Worm (Caenorhabditis elegans): ENCODE results near the gene nhr-84.
A peak's percentile ranks its signal among the peaks of the same experiment; 100 is the strongest.

Gene nhr-84

DNA sequence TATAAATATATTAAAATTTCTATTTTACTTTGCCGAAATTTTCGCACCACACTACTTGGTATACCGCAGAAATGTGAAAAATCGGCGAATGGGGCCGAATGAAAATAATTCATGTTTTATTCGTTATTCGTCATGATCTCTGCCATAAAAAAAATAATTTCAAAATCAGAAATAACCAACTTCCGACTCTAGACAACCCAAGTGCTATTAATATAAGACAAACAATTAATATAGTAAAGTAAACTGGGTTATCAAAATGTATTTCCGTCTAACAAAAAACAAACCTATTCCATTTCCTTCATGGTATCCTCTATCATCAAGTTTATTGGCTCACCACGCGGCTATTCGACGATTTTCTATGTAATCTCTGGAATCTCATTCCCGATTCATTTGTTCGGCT lies 13.6 kb downstream of the nhr-84 start, which contains the start of gene srh-293:
TSS of gene srh-293 (plus strand) at position 301 of the 400 bp plus-strand sequence.
- TF ChIP-seq alr-1 (tag; optimal IDR thresholded peaks at IDR 0.05; ENCODE audit: borderline replicate concordance) = no peak
- TF ChIP-seq nhr-237 (tag; optimal IDR thresholded peaks at IDR 0.05) = no peak
- TF ChIP-seq tlp-1 (tag; optimal IDR thresholded peaks at IDR 0.05) = no peak
- no peak for TF ChIP-seq fkh-8 (tag; optimal IDR thresholded peaks at IDR 0.05)
- no peak for TF ChIP-seq aha-1 (tag; optimal IDR thresholded peaks at IDR 0.05)
- TF ChIP-seq lin-15B (tag; optimal IDR thresholded peaks at IDR 0.05) = no peak
- TF ChIP-seq vab-15 (tag; optimal IDR thresholded peaks at IDR 0.05) = no peak
- no peak for TF ChIP-seq ztf-4 (tag; optimal IDR thresholded peaks at IDR 0.05)

DNA sequence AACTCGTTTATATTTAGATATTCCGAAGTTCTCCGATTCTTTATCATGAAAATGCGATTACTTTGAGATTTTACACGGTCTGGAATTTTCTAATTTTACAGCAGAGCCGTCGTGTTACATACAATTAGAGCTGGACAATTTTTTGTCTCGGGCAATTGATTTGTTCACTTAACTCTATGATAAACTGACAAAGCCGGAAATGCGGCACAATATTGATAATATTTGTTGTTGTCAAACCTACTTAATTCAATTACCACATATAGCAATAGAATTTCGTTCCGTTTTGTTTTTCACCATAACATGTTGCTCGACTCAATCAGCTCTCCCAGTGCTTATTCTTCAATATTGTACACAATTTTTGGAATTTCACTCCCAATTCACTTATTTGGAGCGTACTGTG lies 16.4 kb downstream of the nhr-84 start, which contains the start of gene srh-299:
TSS of gene srh-299 (plus strand) at position 301 of the 400 bp plus-strand sequence.
- TF ChIP-seq hpl-2 (GFP tag; optimal IDR thresholded peaks at IDR 0.05) = no peak
- TF ChIP-seq zag-1 (tag; optimal IDR thresholded peaks at IDR 0.05) = no peak
- TF ChIP-seq mef-2 (tag; optimal IDR thresholded peaks at IDR 0.05) = no peak
- TF ChIP-seq ceh-90 (tag; optimal IDR thresholded peaks at IDR 0.05) = no peak
- no peak for TF ChIP-seq nhr-76 (tag; optimal IDR thresholded peaks at IDR 0.05)
- no peak for TF ChIP-seq lin-14 (GFP tag; optimal IDR thresholded peaks at IDR 0.05)
- no peak for TF ChIP-seq nhr-237 (tag; optimal IDR thresholded peaks at IDR 0.05)
- no peak for TF ChIP-seq rnt-1 (tag; optimal IDR thresholded peaks at IDR 0.05)
- TF ChIP-seq ets-5 (GFP tag; IDR thresholded peaks at IDR 0.05) = no peak
- no peak for TF ChIP-seq pax-3 (tag; optimal IDR thresholded peaks at IDR 0.05)
- TF ChIP-seq nhr-19 (GFP tag; conservative IDR thresholded peaks at IDR 0.05) = no peak
- no peak for TF ChIP-seq ceh-88 (GFP tag; IDR thresholded peaks at IDR 0.05)
- no peak for TF ChIP-seq grh-1 (GFP tag; IDR thresholded peaks at IDR 0.05)
- no peak for TF ChIP-seq nhr-77 (tag; optimal IDR thresholded peaks at IDR 0.05)

DNA sequence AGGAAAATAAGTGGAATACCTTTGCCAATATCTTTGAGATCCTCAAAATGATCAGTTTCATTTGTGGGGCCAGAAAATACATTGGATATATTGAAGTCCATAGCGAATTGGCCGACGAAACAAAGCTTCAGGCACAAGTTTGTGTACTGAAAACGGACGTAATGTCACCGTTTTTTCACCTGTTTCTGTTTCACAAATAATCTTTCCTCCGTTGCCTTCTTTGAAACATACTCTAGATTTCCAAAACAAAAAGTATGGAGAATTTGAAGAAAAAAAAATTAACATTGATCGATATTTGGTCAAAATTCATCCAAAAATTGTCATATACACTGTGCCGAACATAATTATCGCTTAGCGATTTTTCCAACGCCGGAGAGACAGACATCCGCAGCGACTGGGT lies 16.8 kb downstream of the nhr-84 start, which contains the start of gene srz-12:
TSS of gene srz-12 (minus strand) at position 101 of the 400 bp plus-strand sequence.
- TF ChIP-seq lin-35 (GFP tag; optimal IDR thresholded peaks at IDR 0.05) (no peak), alr-1 (tag; optimal IDR thresholded peaks at IDR 0.05; ENCODE audit: borderline replicate concordance) (no peak), dpl-1 (GFP tag; optimal IDR thresholded peaks at IDR 0.05) (no peak), egl-13 (tag; optimal IDR thresholded peaks at IDR 0.05) (no peak), ets-5 (GFP tag; IDR thresholded peaks at IDR 0.05) (no peak), nhr-71 (tag; optimal IDR thresholded peaks at IDR 0.05) (no peak), hlh-17 (GFP tag; optimal IDR thresholded peaks at IDR 0.05; ENCODE audit: borderline replicate concordance) (no peak), lir-3 (tag; optimal IDR thresholded peaks at IDR 0.05; ENCODE audit: poor library complexity) (no peak), ceh-82 (tag; optimal IDR thresholded peaks at IDR 0.05) (no peak), dsc-1 (tag; optimal IDR thresholded peaks at IDR 0.05) (no peak), ztf-4 (tag; optimal IDR thresholded peaks at IDR 0.05) (no peak), nhr-85 (tag) (no peak)

DNA sequence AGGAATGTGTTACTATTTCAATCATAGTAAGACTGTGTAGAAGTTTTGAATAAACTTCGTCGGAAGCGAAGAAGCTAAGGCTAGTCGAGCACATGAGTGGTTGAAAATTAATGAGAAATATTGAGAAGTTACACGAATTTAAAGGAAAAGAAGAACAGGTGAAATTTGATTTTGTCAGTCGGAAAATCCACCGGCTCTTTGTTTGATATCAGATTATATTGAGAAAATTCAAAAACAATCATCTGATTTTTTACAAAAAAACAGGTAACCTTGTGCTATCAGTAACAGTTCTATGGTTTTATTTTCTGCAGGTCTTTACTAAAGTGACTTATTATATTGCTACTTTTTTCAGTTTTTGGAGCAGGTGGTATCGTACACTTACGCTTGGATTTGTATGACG lies 21.1 kb downstream of the nhr-84 start, which contains the start of gene srh-148:
TSS of gene srh-148 (minus strand) at position 101 of the 400 bp plus-strand sequence.
- TF ChIP-seq nhr-90 (tag; optimal IDR thresholded peaks at IDR 0.05; ENCODE audit: poor library complexity) = no peak
- TF ChIP-seq hlh-4 (tag; optimal IDR thresholded peaks at IDR 0.05) = peak; percentile 20

DNA sequence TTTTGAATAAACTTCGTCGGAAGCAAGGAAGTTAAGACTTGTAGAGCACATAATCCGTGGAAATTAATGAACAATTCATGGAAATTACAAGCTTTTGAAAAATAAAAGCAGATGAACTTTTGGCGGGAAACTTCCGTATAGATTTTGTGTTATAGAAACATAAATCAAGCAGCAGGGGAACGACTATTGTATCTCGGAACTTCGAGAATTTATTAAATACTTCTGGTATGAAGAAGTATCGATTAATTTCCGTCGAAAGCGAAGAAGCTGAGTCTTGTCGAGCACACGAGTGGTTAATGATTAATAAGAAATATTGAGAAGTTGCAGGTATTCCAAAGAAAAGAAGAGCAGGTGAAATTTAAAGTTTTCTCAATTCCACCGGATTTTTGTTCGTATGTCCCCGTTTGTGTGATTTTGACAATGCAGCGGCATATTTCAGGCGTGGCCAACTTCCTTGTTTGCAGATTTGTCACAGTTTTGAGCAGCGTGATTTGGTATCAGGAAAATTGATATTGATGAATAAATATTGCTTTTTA lies 29.1 kb downstream of the nhr-84 start, which contains the start of gene srh-147:
TSS of gene srh-147 (minus strand) at position 51 of the 536 bp plus-strand sequence.
- TF ChIP-seq hlh-4 (tag; optimal IDR thresholded peaks at IDR 0.05) = peak; percentile 92

Measured in whole organism, L1 larva.